Worm (Caenorhabditis elegans) whole organism, L4/young adult: Measurements from ENCODE around the gene scc-2.

Experiments used
- W03F9.2 ChIP-seq: fragments of 150-350 bp; optimal IDR thresholded peaks from 2 replicates; lab custom pipeline; 2014; ENCODE audit warnings: missing biosample characterization, missing genetic modification characterization
- dao-5 ChIP-seq: sonication (generic microtip); optimal IDR thresholded peaks from 2 replicates; lab custom pipeline; 2016; ENCODE audit warnings: missing genotype, missing genetic modification characterization, moderate library complexity, missing compliant biosample characterization
- him-1 ChIP-seq: sonication (generic microtip); optimal IDR thresholded peaks from 2 replicates; lab custom pipeline; 2016; ENCODE audit warnings: missing genotype, missing genetic modification reagents, missing genetic modification characterization, missing compliant biosample characterization

DNA sequence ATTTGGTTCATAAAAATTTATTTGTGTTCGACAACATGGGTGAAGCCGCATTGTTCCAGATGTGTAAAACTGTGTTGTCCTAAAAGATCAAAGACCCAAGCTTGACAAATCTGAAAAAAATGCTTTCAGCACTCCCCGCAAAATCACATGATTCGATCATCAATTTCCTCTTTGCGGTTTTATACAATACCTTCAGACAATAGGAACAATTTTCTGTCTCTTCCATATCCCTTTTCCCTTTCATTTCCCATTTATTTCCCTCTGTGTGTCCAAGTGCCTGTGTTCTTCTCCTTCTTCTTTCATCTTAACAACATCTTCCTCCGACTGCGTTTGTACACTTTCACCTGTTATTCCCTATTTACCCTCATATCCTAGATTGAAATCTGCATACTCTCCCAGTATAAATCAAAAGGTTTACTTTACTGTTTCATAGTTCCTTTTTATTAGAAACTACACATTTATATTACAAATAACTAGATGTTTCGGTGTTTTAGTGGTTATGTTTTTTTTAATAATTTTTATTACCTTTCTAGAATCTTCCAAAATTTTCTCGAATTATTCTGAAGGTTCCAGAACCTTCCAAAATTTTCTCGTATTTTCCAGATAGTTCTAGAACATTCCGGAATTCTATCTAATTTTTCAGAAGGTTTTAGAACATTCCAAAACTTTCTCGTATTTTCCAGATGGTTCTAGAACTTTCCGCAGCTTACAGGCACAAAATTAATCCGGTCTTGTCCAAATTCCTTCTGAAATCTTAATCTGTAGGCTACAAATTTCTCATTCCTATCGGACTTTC is 37.7 kb upstream of the scc-2 start, which contains the start of gene K01A2.5:
- TF ChIP-seq him-1 (tag; lab: Kevin White, UChicago), result no peak
- no peak for TF ChIP-seq W03F9.2 (tag; lab: Kevin White, UChicago)
- TF ChIP-seq dao-5 (tag; lab: Kevin White, UChicago), result no peak
